Worm (Caenorhabditis elegans): Measurements from ENCODE around the gene rsp-2.

ce11 chrII:11433942-11434341 is 18.8 kb downstream of the rsp-2 start, which contains the start of gene C05D12.5:
- TF ChIP-seq hmbx-1 (tag; optimal IDR thresholded peaks at IDR 0.05) (no peak), tbx-37 (GFP tag; conservative IDR thresholded peaks at IDR 0.05) (no peak), scrt-1 (GFP tag; IDR thresholded peaks at IDR 0.05) (no peak), ets-7 (tag; optimal IDR thresholded peaks at IDR 0.05) (no peak), ama-1 (optimal IDR thresholded peaks at IDR 0.05) (no peak), tbx-11 (GFP tag; IDR thresholded peaks at IDR 0.05) (no peak), sea-1 (GFP tag; conservative IDR thresholded peaks at IDR 0.05) (no peak), ceh-13 (GFP tag; optimal IDR thresholded peaks at IDR 0.05) (no peak), flt-1 (GFP tag; IDR thresholded peaks at IDR 0.05) (no peak), tra-4 (tag; optimal IDR thresholded peaks at IDR 0.05) (no peak), ceh-36 (tag; optimal IDR thresholded peaks at IDR 0.05) (no peak), hnd-1 (tag; optimal IDR thresholded peaks at IDR 0.05) (no peak)
